Fruit fly (Drosophila melanogaster) whole organism, prepupa: ENCODE measurements around the gene CG7362.
A peak's percentile ranks its signal among the peaks of the same experiment; 100 is the strongest.

Experiments
- Blimp-1 ChIP-seq: fragments of 200-800 bp; sonication (Bioruptor generic); optimal IDR thresholded peaks from 3 replicates; lab custom pipeline; 2017; ENCODE audit warnings: missing biosample characterization, missing genetic modification characterization, mild to moderate bottlenecking, moderate library complexity, missing genetic modification reagents
- CG10631 ChIP-seq: fragments of 200-800 bp; sonication (Bioruptor generic); optimal IDR thresholded peaks from 2 replicates; lab custom pipeline; 2016; ENCODE audit warnings: missing biosample characterization, missing genetic modification characterization
- CG10669 ChIP-seq: fragments of 200-800 bp; sonication (Bioruptor generic); optimal IDR thresholded peaks from 3 replicates; lab custom pipeline; 2018; ENCODE audit warnings: missing biosample characterization, mild to moderate bottlenecking, missing genetic modification characterization, moderate library complexity
- CG11294 ChIP-seq: fragments of 200-800 bp; sonication (Bioruptor generic); IDR thresholded peaks from 2 replicates; pipeline ENCODE4 v1.3.6; 2022; ENCODE audit warnings: missing biosample characterization, missing genetic modification characterization
- CG11902 ChIP-seq: fragments of 200-800 bp; sonication (Bioruptor generic); optimal IDR thresholded peaks from 3 replicates; lab custom pipeline; 2016; ENCODE audit warnings: missing biosample characterization, missing genetic modification characterization
- CG15336 ChIP-seq: fragments of 200-800 bp; sonication (Bioruptor generic); IDR thresholded peaks from 2 replicates; pipeline ENCODE4 v1.3.6; 2022; ENCODE audit warnings: missing biosample characterization, missing genetic modification characterization
- CG1621 ChIP-seq: fragments of 200-800 bp; sonication (Bioruptor generic); optimal IDR thresholded peaks from 3 replicates; lab custom pipeline; 2018; ENCODE audit warnings: missing biosample characterization, mild to moderate bottlenecking, missing genetic modification characterization
- CG16779 ChIP-seq: fragments of 200-800 bp; sonication (Bioruptor generic); optimal IDR thresholded peaks from 3 replicates; lab custom pipeline; 2017; ENCODE audit warnings: missing biosample characterization, mild to moderate bottlenecking, missing genetic modification characterization
- CG3032 ChIP-seq: fragments of 200-800 bp; optimal IDR thresholded peaks from 2 replicates; lab custom pipeline; 2019; ENCODE audit warnings: missing biosample characterization, mild to moderate bottlenecking, missing genetic modification characterization, moderate library complexity
- CG31627 ChIP-seq: fragments of 200-800 bp; sonication (Bioruptor generic); optimal IDR thresholded peaks from 3 replicates; lab custom pipeline; 2016; ENCODE audit warnings: missing biosample characterization, missing genetic modification characterization
- CG3919 ChIP-seq: fragments of 200-800 bp; sonication (Bioruptor generic); optimal IDR thresholded peaks from 3 replicates; lab custom pipeline; 2016; ENCODE audit warnings: missing biosample characterization, missing genetic modification characterization
- CG4318 ChIP-seq: fragments of 200-800 bp; sonication (Bioruptor generic); optimal IDR thresholded peaks from 3 replicates; lab custom pipeline; 2017; ENCODE audit warnings: missing biosample characterization, mild to moderate bottlenecking, missing genetic modification characterization
- CG6276 ChIP-seq: fragments of 200-800 bp; sonication (Bioruptor generic); optimal IDR thresholded peaks from 2 replicates; lab custom pipeline; 2017; ENCODE audit warnings: missing biosample characterization, mild to moderate bottlenecking, missing genetic modification characterization
- CG6808 ChIP-seq: fragments of 200-800 bp; sonication (Bioruptor generic); optimal IDR thresholded peaks from 3 replicates; lab custom pipeline; 2017; ENCODE audit warnings: missing biosample characterization, missing genetic modification characterization, mild to moderate bottlenecking, moderate library complexity, missing genetic modification reagents
- CG6854 ChIP-seq: fragments of 200-800 bp; sonication (Bioruptor generic); optimal IDR thresholded peaks from 2 replicates; lab custom pipeline; 2017; ENCODE audit warnings: missing biosample characterization, mild to moderate bottlenecking, missing genetic modification characterization
- CG7368 ChIP-seq: fragments of 200-800 bp; sonication (Bioruptor generic); optimal IDR thresholded peaks from 3 replicates; lab custom pipeline; 2016; ENCODE audit warnings: missing biosample characterization, missing genetic modification characterization
- CG8119 ChIP-seq: fragments of 200-800 bp; sonication (Bioruptor generic); IDR thresholded peaks from 3 replicates; pipeline ENCODE4 v1.3.6; 2022; ENCODE audit warnings: missing biosample characterization, missing genetic modification characterization
- CG9139 ChIP-seq: fragments of 200-800 bp; sonication (Bioruptor generic); optimal IDR thresholded peaks from 3 replicates; lab custom pipeline; 2017; ENCODE audit warnings: missing biosample characterization, mild to moderate bottlenecking, missing genetic modification characterization
- Ets21C ChIP-seq: fragments of 200-800 bp; sonication (Bioruptor generic); optimal IDR thresholded peaks from 3 replicates; lab custom pipeline; 2016; ENCODE audit warnings: missing biosample characterization, missing genetic modification characterization
- Ets96B ChIP-seq: fragments of 200-800 bp; optimal IDR thresholded peaks from 2 replicates; lab custom pipeline; 2019; ENCODE audit warnings: missing biosample characterization, mild to moderate bottlenecking, missing genetic modification characterization, moderate library complexity
- Gug ChIP-seq: fragments of 200-800 bp; sonication (Bioruptor generic); IDR thresholded peaks from 2 replicates; pipeline ENCODE4 v1.3.6; 2022; ENCODE audit warnings: missing biosample characterization, missing genetic modification characterization
- Hr38 ChIP-seq: sonication (Bioruptor generic); optimal IDR thresholded peaks from 2 replicates; lab custom pipeline; 2016; ENCODE audit warnings: missing biosample characterization, missing genetic modification characterization
- Hr4 ChIP-seq: fragments of 200-800 bp; sonication (Bioruptor generic); optimal IDR thresholded peaks from 3 replicates; lab custom pipeline; 2016; ENCODE audit warnings: missing biosample characterization, missing genetic modification characterization
- Lpt ChIP-seq: fragments of 200-800 bp; sonication (Bioruptor generic); optimal IDR thresholded peaks from 3 replicates; lab custom pipeline; 2016; ENCODE audit warnings: missing biosample characterization, missing genetic modification characterization
- Met ChIP-seq: fragments of 200-800 bp; sonication (Bioruptor generic); optimal IDR thresholded peaks from 3 replicates; lab custom pipeline; 2016; ENCODE audit warnings: missing biosample characterization, missing genetic modification characterization
- OdsH ChIP-seq: fragments of 200-800 bp; sonication (Bioruptor generic); optimal IDR thresholded peaks from 3 replicates; lab custom pipeline; 2016; ENCODE audit warnings: missing biosample characterization, missing genetic modification characterization
- Smox ChIP-seq: fragments of 200-800 bp; sonication (Bioruptor generic); optimal IDR thresholded peaks from 3 replicates; lab custom pipeline; 2016; ENCODE audit warnings: missing biosample characterization, missing genetic modification characterization
- Sox102F ChIP-seq: fragments of 200-800 bp; sonication (Bioruptor generic); optimal IDR thresholded peaks from 2 replicates; lab custom pipeline; 2016; ENCODE audit warnings: missing biosample characterization, mild to moderate bottlenecking, missing genetic modification characterization
- Sox14 ChIP-seq: fragments of 200-800 bp; sonication (Bioruptor generic); optimal IDR thresholded peaks from 3 replicates; lab custom pipeline; 2016; ENCODE audit warnings: missing biosample characterization, missing genetic modification characterization
- Sox15 ChIP-seq: fragments of 200-800 bp; sonication (Bioruptor generic); optimal IDR thresholded peaks from 3 replicates; lab custom pipeline; 2016; ENCODE audit warnings: missing biosample characterization, missing genetic modification characterization
- achi ChIP-seq: fragments of 200-800 bp; sonication (Bioruptor generic); optimal IDR thresholded peaks from 3 replicates; lab custom pipeline; 2016; ENCODE audit warnings: missing biosample characterization, missing genetic modification characterization
- cyc ChIP-seq: fragments of 200-800 bp; sonication (Bioruptor generic); optimal IDR thresholded peaks from 3 replicates; lab custom pipeline; 2016; ENCODE audit warnings: missing biosample characterization, missing genetic modification characterization
- dac ChIP-seq: fragments of 200-800 bp; sonication (Bioruptor generic); optimal IDR thresholded peaks from 2 replicates; lab custom pipeline; 2017; ENCODE audit warnings: missing biosample characterization, mild to moderate bottlenecking, missing genetic modification characterization
- eg ChIP-seq: fragments of 200-800 bp; sonication (Bioruptor generic); IDR thresholded peaks from 3 replicates; pipeline ENCODE4 v1.3.6; 2022; ENCODE audit warnings: missing biosample characterization, missing genetic modification characterization
- esn ChIP-seq: fragments of 200-800 bp; sonication (Bioruptor generic); optimal IDR thresholded peaks from 2 replicates; lab custom pipeline; 2016; ENCODE audit warnings: missing biosample characterization, mild to moderate bottlenecking, missing genetic modification characterization, moderate library complexity
- fd85E ChIP-seq: fragments of 200-800 bp; sonication (Bioruptor generic); optimal IDR thresholded peaks from 3 replicates; lab custom pipeline; 2016; ENCODE audit warnings: missing biosample characterization, missing genetic modification characterization
- fkh ChIP-seq: fragments of 200-800 bp; sonication (Bioruptor generic); optimal IDR thresholded peaks from 3 replicates; lab custom pipeline; 2017; ENCODE audit warnings: missing biosample characterization, mild to moderate bottlenecking, missing genetic modification characterization, moderate library complexity
- net ChIP-seq: fragments of 200-800 bp; sonication (Bioruptor generic); optimal IDR thresholded peaks from 3 replicates; lab custom pipeline; 2016; ENCODE audit warnings: missing biosample characterization, missing genetic modification characterization
- pdm3 ChIP-seq: fragments of 200-800 bp; sonication (Bioruptor generic); optimal IDR thresholded peaks from 3 replicates; lab custom pipeline; 2016; ENCODE audit warnings: missing biosample characterization, missing genetic modification characterization
- salr ChIP-seq, 2 experiments: fragments of 200-800 bp; sonication (Bioruptor generic); optimal IDR thresholded peaks; 3 replicates each; lab custom pipeline; 2016 to 2018; ENCODE audit warnings: missing biosample characterization in 2 of 2, missing genetic modification characterization in 2 of 2, mild to moderate bottlenecking in 1 of 2
- ss ChIP-seq, 2 experiments: fragments of 200-800 bp; sonication (Bioruptor generic); optimal IDR thresholded peaks; 2 replicates in 1 of 2; 3 replicates in 1 of 2; lab custom pipeline; 2017 to 2018; ENCODE audit warnings: mild to moderate bottlenecking in 2 of 2, missing biosample characterization in 2 of 2, missing genetic modification characterization in 2 of 2, moderate library complexity in 1 of 2
- svp ChIP-seq: fragments of 200-800 bp; sonication (Bioruptor generic); peaks from one replicate; lab custom pipeline; 2016; ENCODE audit warnings: missing biosample characterization, missing genetic modification characterization
- topi ChIP-seq: fragments of 200-800 bp; sonication (Bioruptor generic); optimal IDR thresholded peaks from 3 replicates; lab custom pipeline; 2016; ENCODE audit warnings: missing biosample characterization, missing genetic modification characterization
- vri ChIP-seq: fragments of 200-800 bp; sonication (Bioruptor generic); optimal IDR thresholded peaks from 3 replicates; lab custom pipeline; 2016; ENCODE audit warnings: missing biosample characterization, mild to moderate bottlenecking, missing genetic modification characterization

Gene CG7362

DNA sequence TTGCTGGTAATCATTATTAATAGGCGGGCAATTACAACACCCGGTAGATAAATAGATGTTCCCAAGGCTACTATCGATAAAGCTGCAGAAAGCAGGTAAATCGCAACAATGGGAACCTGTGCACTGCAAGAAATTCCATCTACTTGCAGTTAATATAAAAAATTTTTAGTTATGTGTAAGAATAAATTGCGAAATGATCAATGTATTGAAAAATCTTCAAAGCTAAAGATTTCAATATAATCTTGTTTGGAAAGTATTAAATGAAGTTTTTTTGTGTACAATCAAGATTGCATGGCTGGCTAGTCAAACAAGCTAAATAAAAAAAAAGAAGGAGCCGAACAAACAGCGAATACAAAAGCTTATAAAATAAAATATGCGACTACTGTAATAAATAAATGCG lies 21.1 kb upstream of the CG7362 start (continued):
- TF ChIP-seq fd85E (GFP tag; lab: Kevin White, UChicago) (no peak), OdsH (GFP tag; lab: Kevin White, UChicago) (peak; percentile 72), cyc (peak; percentile 17), Sox14 (peak; percentile 48), net (GFP tag; lab: Kevin White, UChicago) (peak; percentile 59), topi (GFP tag; lab: Kevin White, UChicago) (peak; percentile 40), Hr4 (peak; percentile 74), fkh (GFP tag; lab: Kevin White, UChicago) (no peak), salr (GFP tag; optimal IDR thresholded peaks at IDR 0.05; lab: Kevin White, UChicago) (peak in 1 of 2 experiments; percentile 68), Sox15 (GFP tag; lab: Kevin White, UChicago) (peak; percentile 16), CG31627 (GFP tag; lab: Kevin White, UChicago) (peak; percentile 26), svp (no peak), Met (peak; percentile 45), achi (GFP tag; lab: Kevin White, UChicago) (peak; percentile 52), Hr38 (GFP tag; lab: Kevin White, UChicago) (no peak), CG9139 (no peak)

DNA sequence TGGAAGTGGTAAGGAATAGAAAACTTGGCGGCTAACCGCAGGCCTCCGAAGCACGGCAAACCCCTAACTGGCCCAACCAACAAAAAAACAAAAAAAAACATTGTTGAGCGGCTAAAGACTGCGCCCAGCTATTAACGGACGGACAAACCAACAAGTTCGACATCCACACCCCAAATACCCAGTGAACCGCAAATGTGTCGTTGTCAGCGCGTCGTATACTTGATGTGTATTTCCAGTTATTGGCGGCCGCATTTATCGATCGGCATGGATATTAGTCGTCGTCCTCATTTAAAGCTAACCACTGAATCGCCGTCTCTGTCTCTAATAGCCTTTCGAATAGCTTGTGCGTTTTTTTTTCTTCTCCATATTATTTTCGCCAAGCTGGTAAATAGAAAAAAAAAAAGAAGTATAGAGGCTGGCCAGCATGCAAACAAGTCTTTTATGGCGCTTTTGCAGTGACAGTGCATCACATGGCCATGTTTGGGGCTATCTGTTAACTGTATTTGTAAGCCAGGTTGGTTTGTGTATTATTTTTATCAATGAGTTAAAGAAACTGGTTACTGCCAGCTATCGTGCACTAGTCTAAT lies 12.3 kb upstream of the CG7362 start:
- TF ChIP-seq CG15336 (GFP tag; lab: Robert Waterston, UW) (peak; percentile 54; the same call in 1 of the 2 replicates), CG8119 (GFP tag; lab: Robert Waterston, UW) (peak; percentile 53; the same call in 1 of the 3 replicates), Smox (GFP tag; lab: Kevin White, UChicago) (no peak), eg (GFP tag; lab: Robert Waterston, UW) (peak; percentile 52; the same call in 1 of the 3 replicates), Sox102F (GFP tag; lab: Kevin White, UChicago) (no peak), CG6276 (GFP tag; lab: Kevin White, UChicago) (peak; percentile 48)
- TF ChIP-seq, all 60 proteins: peak for 4

DNA sequence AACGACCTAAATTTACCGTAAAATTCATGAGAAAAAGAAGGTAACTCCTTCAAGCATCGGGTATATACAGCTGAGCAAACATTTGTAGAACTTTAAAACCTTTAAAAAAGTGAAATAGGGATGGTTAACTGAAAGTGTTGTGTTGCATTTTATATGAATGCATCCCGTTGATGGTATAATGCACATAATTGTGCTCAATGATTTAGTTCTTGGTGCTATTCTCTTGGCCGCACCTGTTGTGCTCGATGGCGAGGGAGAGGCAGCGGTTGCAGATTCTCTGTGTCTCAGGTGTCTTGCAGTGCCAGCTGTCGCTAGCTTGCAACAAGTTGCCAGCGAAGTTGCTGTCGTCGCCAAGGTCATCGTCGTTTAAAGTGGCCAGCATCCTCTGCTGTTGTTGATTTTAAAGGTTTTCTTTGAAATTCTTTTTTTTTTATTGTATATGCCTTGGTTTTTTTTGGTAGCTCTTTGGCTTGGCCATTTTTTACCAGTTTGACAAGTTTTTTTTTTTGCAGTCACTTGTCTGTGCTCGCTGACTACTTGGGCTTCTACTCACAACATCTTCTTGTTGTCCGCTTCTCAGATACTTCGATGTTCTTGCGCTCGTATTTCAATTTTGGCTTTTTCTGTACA lies 11.2 kb upstream of the CG7362 start:
- TF ChIP-seq Ets21C (peak; percentile 38), Ets96B (tag; lab: Kevin White, UChicago) (peak; percentile 33), svp (no peak), salr (GFP tag; optimal IDR thresholded peaks at IDR 0.05; lab: Kevin White, UChicago) (peak; percentile 7 to 11), CG16779 (peak; percentile 42), CG6854 (GFP tag; lab: Kevin White, UChicago) (peak; percentile 82), CG11294 (GFP tag; lab: Robert Waterston, UW) (peak; percentile 23; the same call in 1 of the 2 replicates), Gug (GFP tag; lab: Robert Waterston, UW) (no peak; the same call in 1 of the 2 replicates), Lpt (GFP tag; lab: Kevin White, UChicago) (peak; percentile 29), CG15336 (GFP tag; lab: Robert Waterston, UW) (peak; percentile 74), dac (GFP tag; lab: Kevin White, UChicago) (peak; percentile 7), CG6276 (GFP tag; lab: Kevin White, UChicago) (peak; percentile 18), CG1621 (tag; lab: Kevin White, UChicago) (peak; percentile 42), Sox14 (peak; percentile 59), ss (GFP tag; optimal IDR thresholded peaks at IDR 0.05; lab: Kevin White, UChicago) (peak; percentile 82 to 84), CG3032 (tag; lab: Kevin White, UChicago) (peak; percentile 51), CG11902 (GFP tag; lab: Kevin White, UChicago) (peak; percentile 6), fd85E (GFP tag; lab: Kevin White, UChicago) (no peak), CG6808 (peak; percentile 74), Hr38 (GFP tag; lab: Kevin White, UChicago) (no peak), CG4318 (GFP tag; lab: Kevin White, UChicago) (no peak), CG10631 (GFP tag; lab: Kevin White, UChicago) (peak; percentile 69), esn (GFP tag; lab: Kevin White, UChicago) (peak; percentile 68), vri (peak; percentile 42), net (GFP tag; lab: Kevin White, UChicago) (peak; percentile 69), CG10669 (GFP tag; lab: Kevin White, UChicago) (peak; percentile 55), OdsH (GFP tag; lab: Kevin White, UChicago) (peak; percentile 69), Hr4 (peak; percentile 44), CG7368 (GFP tag; lab: Kevin White, UChicago) (peak; percentile 60), CG9139 (peak; percentile 74), pdm3 (GFP tag; lab: Kevin White, UChicago) (peak; percentile 55), Blimp-1 (GFP tag; lab: Kevin White, UChicago) (no peak), Smox (GFP tag; lab: Kevin White, UChicago) (peak; percentile 56), CG3919 (GFP tag; lab: Kevin White, UChicago) (peak; percentile 56), Met (peak; percentile 72)
